Fruit fly (Drosophila melanogaster) whole organism, embryonic: ENCODE data around the gene spz3.

Experiments
- Atf3 ChIP-seq: fragments of 200-800 bp; sonication (Bioruptor generic); optimal IDR thresholded peaks from 3 replicates; lab custom pipeline; 2016; ENCODE audit warnings: missing biosample characterization, missing genetic modification characterization
- Bteb2 ChIP-seq: fragments of 200-800 bp; sonication (Bioruptor generic); optimal IDR thresholded peaks from 2 replicates; lab custom pipeline; 2016; ENCODE audit warnings: missing biosample characterization, missing genetic modification characterization
- CG11695 ChIP-seq: fragments of 200-800 bp; sonication (Bioruptor generic); IDR thresholded peaks from 3 replicates; pipeline ENCODE4 v1.3.6; 2022; ENCODE audit warnings: missing biosample characterization, missing genetic modification characterization
- CG12104 ChIP-seq: fragments of 200-800 bp; sonication (Bioruptor generic); optimal IDR thresholded peaks from 3 replicates; lab custom pipeline; 2016; ENCODE audit warnings: missing biosample characterization, missing genetic modification characterization
- CG14965 ChIP-seq: fragments of 200-800 bp; sonication (Bioruptor generic); optimal IDR thresholded peaks from 2 replicates; lab custom pipeline; 2016; ENCODE audit warnings: missing biosample characterization, missing genetic modification characterization, borderline replicate concordance
- CG15073 ChIP-seq: fragments of 200-800 bp; sonication (Bioruptor generic); optimal IDR thresholded peaks from 2 replicates; lab custom pipeline; 2016; ENCODE audit warnings: missing biosample characterization, missing genetic modification characterization
- CG15696 ChIP-seq: fragments of 200-800 bp; sonication (Bioruptor generic); optimal IDR thresholded peaks from 2 replicates; lab custom pipeline; 2019; ENCODE audit warnings: missing biosample characterization, mild to moderate bottlenecking, missing genetic modification characterization, moderate library complexity
- CG16815 ChIP-seq: fragments of 200-800 bp; sonication (Bioruptor generic); optimal IDR thresholded peaks from 3 replicates; lab custom pipeline; 2017; ENCODE audit warnings: missing biosample characterization, mild to moderate bottlenecking, missing genetic modification characterization
- CG2120 ChIP-seq: fragments of 200-800 bp; sonication (Bioruptor generic); optimal IDR thresholded peaks from 3 replicates; lab custom pipeline; 2016; ENCODE audit warnings: missing biosample characterization, missing genetic modification characterization
- CG2678 ChIP-seq: fragments of 200-800 bp; sonication (Bioruptor generic); optimal IDR thresholded peaks from 3 replicates; lab custom pipeline; 2019; ENCODE audit warnings: missing biosample characterization, mild to moderate bottlenecking, missing genetic modification characterization, moderate library complexity
- CG30020 ChIP-seq: fragments of 200-800 bp; optimal IDR thresholded peaks from 2 replicates; lab custom pipeline; 2019; ENCODE audit warnings: missing biosample characterization, mild to moderate bottlenecking, missing genetic modification characterization, moderate library complexity
- CG30431 ChIP-seq: fragments of 200-800 bp; sonication (Bioruptor generic); optimal IDR thresholded peaks from 2 replicates; lab custom pipeline; 2017; ENCODE audit warnings: missing biosample characterization, missing genetic modification characterization
- CG33213 ChIP-seq: fragments of 200-800 bp; sonication (Bioruptor generic); optimal IDR thresholded peaks from 3 replicates; lab custom pipeline; 2016; ENCODE audit warnings: missing biosample characterization, missing genetic modification characterization
- CG4282 ChIP-seq: fragments of 200-800 bp; sonication (Bioruptor generic); optimal IDR thresholded peaks from 2 replicates; lab custom pipeline; 2016; ENCODE audit warnings: missing biosample characterization, missing genetic modification characterization
- CG4854 ChIP-seq: fragments of 200-800 bp; sonication (Bioruptor generic); optimal IDR thresholded peaks from 2 replicates; lab custom pipeline; 2016; ENCODE audit warnings: missing biosample characterization, missing genetic modification characterization, inconsistent platforms
- CG6683 ChIP-seq: fragments of 200-800 bp; sonication (Bioruptor generic); optimal IDR thresholded peaks from 2 replicates; lab custom pipeline; 2017; ENCODE audit warnings: missing biosample characterization, mild to moderate bottlenecking, missing genetic modification characterization, missing genetic modification reagents
- CG6765 ChIP-seq: fragments of 200-800 bp; sonication (Bioruptor generic); optimal IDR thresholded peaks from 3 replicates; lab custom pipeline; 2017; ENCODE audit warnings: missing biosample characterization, mild to moderate bottlenecking, missing genetic modification characterization
- CG7372 ChIP-seq: fragments of 200-800 bp; sonication (Bioruptor generic); IDR thresholded peaks from 2 replicates; pipeline ENCODE4 v1.3.6; 2022; ENCODE audit warnings: missing biosample characterization, missing genetic modification characterization
- CG7839 ChIP-seq: fragments of 200-800 bp; sonication (Bioruptor generic); optimal IDR thresholded peaks from 3 replicates; lab custom pipeline; 2018; ENCODE audit warnings: missing biosample characterization, mild to moderate bottlenecking, missing genetic modification characterization, moderate library complexity
- CG8089 ChIP-seq: fragments of 200-800 bp; sonication (Bioruptor generic); optimal IDR thresholded peaks from 3 replicates; lab custom pipeline; 2016; ENCODE audit warnings: missing biosample characterization, missing genetic modification characterization
- CG8765 ChIP-seq: fragments of 200-800 bp; sonication (Bioruptor generic); IDR thresholded peaks from 2 replicates; pipeline ENCODE4 v1.3.6; 2022; ENCODE audit warnings: missing biosample characterization, missing genetic modification characterization
- CG9609 ChIP-seq: fragments of 200-800 bp; sonication (Bioruptor generic); optimal IDR thresholded peaks from 3 replicates; lab custom pipeline; 2016; ENCODE audit warnings: missing biosample characterization, missing genetic modification characterization
- CHES-1-like ChIP-seq: fragments of 200-800 bp; sonication (Bioruptor generic); optimal IDR thresholded peaks from 2 replicates; lab custom pipeline; 2016; ENCODE audit warnings: missing biosample characterization, missing genetic modification characterization
- CkIIα-i1 ChIP-seq: fragments of 200-800 bp; sonication (Bioruptor generic); IDR thresholded peaks from 2 replicates; pipeline ENCODE4 v1.3.6; 2022; ENCODE audit warnings: missing biosample characterization, missing genetic modification characterization
- Dfd ChIP-seq, 2 experiments: fragments of >200 bp; optimal IDR thresholded peaks; 2 replicates each; lab custom pipeline; 2017; ENCODE audit warnings: missing biosample characterization in 2 of 2, missing genetic modification characterization in 2 of 2
- ERR ChIP-seq: fragments of 200-800 bp; sonication (Bioruptor generic); optimal IDR thresholded peaks from 2 replicates; lab custom pipeline; 2016; ENCODE audit warnings: missing biosample characterization, missing genetic modification characterization
- Ets65A ChIP-seq: fragments of 200-800 bp; sonication (Bioruptor generic); peaks from one replicate; lab custom pipeline; 2016; ENCODE audit warnings: missing biosample characterization, missing genetic modification characterization
- HLH3B ChIP-seq: fragments of 200-800 bp; sonication (Bioruptor generic); IDR thresholded peaks from 2 replicates; pipeline ENCODE4 v1.3.6; 2022; ENCODE audit warnings: missing biosample characterization, missing genetic modification characterization
- HLHmδ ChIP-seq: fragments of 200-800 bp; sonication (Bioruptor generic); optimal IDR thresholded peaks from 2 replicates; lab custom pipeline; 2018; ENCODE audit warnings: missing biosample characterization, mild to moderate bottlenecking, missing genetic modification characterization, moderate library complexity
- Poxn ChIP-seq: fragments of 200-800 bp; sonication (Bioruptor generic); IDR thresholded peaks from 2 replicates; pipeline ENCODE4 v1.3.6; 2022; ENCODE audit warnings: missing biosample characterization, missing genetic modification characterization
- Sry-β ChIP-seq: fragments of 200-800 bp; sonication (Bioruptor generic); optimal IDR thresholded peaks from 2 replicates; lab custom pipeline; 2018; ENCODE audit warnings: missing biosample characterization, mild to moderate bottlenecking, missing genetic modification characterization, moderate library complexity
- Xrp1 ChIP-seq: fragments of 200-800 bp; sonication (Bioruptor generic); IDR thresholded peaks from 2 replicates; pipeline ENCODE4 v1.3.6; 2022; ENCODE audit warnings: missing biosample characterization, missing genetic modification characterization
- br ChIP-seq: fragments of >200 bp; optimal IDR thresholded peaks from 2 replicates; lab custom pipeline; 2017
- crol ChIP-seq: fragments of 200-800 bp; sonication (Bioruptor generic); IDR thresholded peaks from 2 replicates; pipeline ENCODE4 v1.3.6; 2022; ENCODE audit warnings: missing biosample characterization, missing genetic modification characterization
- da ChIP-seq: fragments of 200-800 bp; sonication (Bioruptor generic); optimal IDR thresholded peaks from 2 replicates; lab custom pipeline; 2016; ENCODE audit warnings: missing biosample characterization, missing genetic modification characterization
- exex ChIP-seq: fragments of 200-800 bp; sonication (Bioruptor generic); optimal IDR thresholded peaks from 4 replicates; lab custom pipeline; 2018; ENCODE audit warnings: missing biosample characterization, mild to moderate bottlenecking, missing genetic modification characterization, moderate library complexity
- h ChIP-seq: fragments of >200 bp; optimal IDR thresholded peaks from 2 replicates; lab custom pipeline; 2017
- ham ChIP-seq: fragments of 200-800 bp; sonication (Bioruptor generic); IDR thresholded peaks from 2 replicates; pipeline ENCODE4 v1.3.6; 2022; ENCODE audit warnings: missing biosample characterization, missing genetic modification characterization
- kay ChIP-seq: fragments of 200-800 bp; sonication (Bioruptor generic); optimal IDR thresholded peaks from 2 replicates; lab custom pipeline; 2016; ENCODE audit warnings: missing biosample characterization, missing genetic modification characterization
- knrl ChIP-seq: fragments of 200-800 bp; sonication (Bioruptor generic); IDR thresholded peaks from 3 replicates; pipeline ENCODE4 v1.3.6; 2022; ENCODE audit warnings: missing biosample characterization, missing genetic modification characterization; ENCODE audit not compliant: partially characterized antibody
- nmo ChIP-seq: fragments of 200-800 bp; sonication (Bioruptor generic); optimal IDR thresholded peaks from 2 replicates; lab custom pipeline; 2018; ENCODE audit warnings: missing biosample characterization, mild to moderate bottlenecking, missing genetic modification characterization, moderate library complexity
- odd ChIP-seq: fragments of 200-800 bp; sonication (Bioruptor generic); optimal IDR thresholded peaks from 2 replicates; lab custom pipeline; 2017; ENCODE audit warnings: missing biosample characterization, mild to moderate bottlenecking, missing genetic modification characterization
- p53 ChIP-seq: fragments of 200-800 bp; sonication (Bioruptor generic); optimal IDR thresholded peaks from 2 replicates; lab custom pipeline; 2016; ENCODE audit warnings: missing biosample characterization, missing genetic modification characterization
- sob ChIP-seq: fragments of 200-800 bp; sonication (Bioruptor generic); IDR thresholded peaks from 2 replicates; pipeline ENCODE4 v1.3.6; 2022; ENCODE audit warnings: missing biosample characterization, missing genetic modification characterization
- ssp ChIP-seq: fragments of 200-800 bp; sonication (Bioruptor generic); IDR thresholded peaks from 2 replicates; pipeline ENCODE4 v1.3.6; 2022; ENCODE audit warnings: missing biosample characterization, missing genetic modification characterization
- trem ChIP-seq: fragments of 200-800 bp; optimal IDR thresholded peaks from 3 replicates; lab custom pipeline; 2019; ENCODE audit warnings: missing biosample characterization, mild to moderate bottlenecking, missing genetic modification characterization, moderate library complexity
- unpg ChIP-seq: fragments of 200-800 bp; sonication (Bioruptor generic); optimal IDR thresholded peaks from 3 replicates; lab custom pipeline; 2018; ENCODE audit warnings: missing biosample characterization, mild to moderate bottlenecking, missing genetic modification characterization, moderate library complexity
- wek ChIP-seq: fragments of 200-800 bp; sonication (Bioruptor generic); optimal IDR thresholded peaks from 3 replicates; lab custom pipeline; 2018; ENCODE audit warnings: missing biosample characterization, mild to moderate bottlenecking, missing genetic modification characterization, moderate library complexity
- wor ChIP-seq: fragments of 200-800 bp; sonication (Bioruptor generic); IDR thresholded peaks from 2 replicates; pipeline ENCODE4 v1.3.6; 2022; ENCODE audit warnings: missing biosample characterization, missing genetic modification characterization
- z ChIP-seq: fragments of 200-800 bp; sonication (Bioruptor generic); IDR thresholded peaks from 3 replicates; pipeline ENCODE4 v1.3.6; 2022; ENCODE audit warnings: missing biosample characterization, missing genetic modification characterization
- zen ChIP-seq: fragments of 200-800 bp; sonication (Bioruptor generic); optimal IDR thresholded peaks from 3 replicates; lab custom pipeline; 2018; ENCODE audit warnings: missing biosample characterization, mild to moderate bottlenecking, missing genetic modification characterization, moderate library complexity
- zf30C ChIP-seq: fragments of 200-800 bp; sonication (Bioruptor generic); optimal IDR thresholded peaks from 3 replicates; lab custom pipeline; 2018; ENCODE audit warnings: missing biosample characterization, mild to moderate bottlenecking, missing genetic modification characterization

spz3 gene

DNA sequence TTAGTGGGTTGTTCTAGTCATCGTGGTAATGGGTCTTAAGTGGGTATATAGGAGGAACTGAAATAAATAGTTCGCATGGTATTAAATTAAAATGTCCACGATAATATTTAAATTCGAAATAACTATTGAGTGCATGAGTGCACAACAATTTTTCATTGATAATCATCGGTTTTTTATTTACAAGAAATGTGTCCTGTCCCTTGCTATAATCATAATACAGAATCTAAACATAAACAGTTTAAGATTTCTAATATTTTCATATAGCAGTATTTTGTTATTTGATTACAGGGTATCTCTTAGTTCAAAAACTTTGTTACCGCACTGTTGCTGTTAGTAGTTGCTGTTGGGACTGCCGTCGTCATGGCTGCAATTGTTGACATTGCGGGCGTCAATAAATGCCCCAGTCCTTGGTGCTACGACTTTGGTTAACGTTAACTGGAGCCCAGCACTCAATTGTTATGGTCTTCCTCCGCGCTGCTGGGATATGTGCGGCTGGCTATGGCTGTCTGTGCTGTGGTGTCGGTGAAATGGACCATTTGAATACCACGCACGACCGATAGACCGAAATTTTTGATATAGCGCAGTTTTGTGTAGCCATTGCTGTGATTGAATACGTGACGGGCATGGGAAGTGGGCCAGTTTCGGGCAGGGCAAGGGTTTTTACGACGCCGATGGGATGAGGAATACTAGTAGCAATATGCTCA lies 7.4 kb downstream of the spz3 start (continued):
- TF ChIP-seq zf30C (no peak), unpg (peak; percentile 50), CG15696 (tag; lab: Kevin White, UChicago) (no peak), exex (no peak), br (no peak), HLHmδ (no peak), CG30020 (no peak), CG2678 (tag; lab: Kevin White, UChicago) (peak; percentile 80), p53 (GFP tag; lab: Kevin White, UChicago) (no peak), trem (tag; lab: Kevin White, UChicago) (no peak), crol (GFP tag; lab: Robert Waterston, UW) (no peak), CG15073 (GFP tag; lab: Kevin White, UChicago) (no peak), CG30431 (no peak), knrl (GFP tag; lab: Robert Waterston, UW) (no peak), CG7839 (tag; lab: Kevin White, UChicago) (peak; percentile 72), CG2120 (GFP tag; lab: Kevin White, UChicago) (peak; percentile 77), kay (no peak), CG9609 (GFP tag; lab: Kevin White, UChicago) (peak; percentile 18), Dfd (GFP tag; optimal IDR thresholded peaks at IDR 0.05; lab: Kevin White, UChicago) (no peak), Sry-β (GFP tag; lab: Kevin White, UChicago) (no peak), Poxn (no peak), CG14965 (no peak), CG6765 (GFP tag; lab: Kevin White, UChicago) (peak; percentile 3), Atf3 (GFP tag; lab: Kevin White, UChicago) (no peak), ham (no peak), CHES-1-like (GFP tag; lab: Kevin White, UChicago) (peak; percentile 19), nmo (GFP tag; lab: Kevin White, UChicago) (peak; percentile 51), CG16815 (GFP tag; lab: Kevin White, UChicago) (no peak), CG7372 (GFP tag; lab: Robert Waterston, UW) (no peak), Xrp1 (GFP tag; lab: Robert Waterston, UW) (no peak; the same call in 1 of the 2 replicates), HLH3B (GFP tag; lab: Robert Waterston, UW) (no peak), odd (GFP tag; lab: Kevin White, UChicago) (no peak), ERR (GFP tag; lab: Kevin White, UChicago) (no peak), Bteb2 (GFP tag; lab: Kevin White, UChicago) (no peak), CG6683 (no peak), CG33213 (no peak), CkIIα-i1 (GFP tag; lab: Robert Waterston, UW) (no peak), ssp (peak; percentile 9; the same call in 1 of the 2 replicates), da (no peak), z (GFP tag; lab: Robert Waterston, UW) (no peak), wek (GFP tag; lab: Kevin White, UChicago) (no peak), zen (tag; lab: Kevin White, UChicago) (no peak), h (lab: Kevin White, UChicago) (no peak), CG8765 (no peak), CG4282 (no peak), sob (GFP tag; lab: Robert Waterston, UW) (peak; percentile 37; the same call in 1 of the 2 replicates), Ets65A (GFP tag; lab: Kevin White, UChicago) (no peak), wor (GFP tag; lab: Robert Waterston, UW) (no peak), CG4854 (GFP tag; lab: Kevin White, UChicago) (no peak), CG8089 (GFP tag; lab: Kevin White, UChicago) (no peak), CG11695 (GFP tag; lab: Robert Waterston, UW) (peak; percentile 43; the same call in 1 of the 3 replicates), CG12104 (GFP tag; lab: Kevin White, UChicago) (no peak)
